Worm (Caenorhabditis elegans) whole organism, dauer: ENCODE results near the gene Y57G11C.14.
"Not testable (repeated sequence)": the region's sequence is repeated elsewhere in the genome, so short reads cannot be mapped to it uniquely, and the experiment has no call there.

Experiments
- unc-62 ChIP-seq: sonication (generic microtip); optimal IDR thresholded peaks from 2 replicates; lab custom pipeline; 2017; ENCODE audit warnings: missing biosample characterization, missing genetic modification reagents, missing genetic modification characterization

Y57G11C.14 gene

ce11 chrIV:14825379-14825778, 26.3 kb downstream of the Y57G11C.14 start, which contains the start of gene rps-18:
Gene rps-18 (plus strand): TSS chrIV:14825679.
- TF ChIP-seq unc-62 (GFP tag; lab: Kevin White, UChicago): no peak

- no peak for TF ChIP-seq unc-62 (GFP tag; lab: Kevin White, UChicago)
Observed at ce11 chrIV:14826151-14826757, 27.1 kb downstream of the Y57G11C.14 start.

- no peak for TF ChIP-seq unc-62 (GFP tag; lab: Kevin White, UChicago)
Observed at ce11 chrIV:14828218-14828617, 29.1 kb downstream of the Y57G11C.14 start.

- TF ChIP-seq unc-62 (GFP tag; lab: Kevin White, UChicago): no peak
Observed at ce11 chrIV:14829026-14829425, 29.9 kb downstream of the Y57G11C.14 start, which contains the start of gene hhat-2. Gene hhat-2 (minus strand): TSS chrIV:14829126.

ce11 chrIV:14833537-14833936, 34.4 kb downstream of the Y57G11C.14 start:
- TF ChIP-seq unc-62 (GFP tag; lab: Kevin White, UChicago): no peak

- TF ChIP-seq unc-62 (GFP tag; lab: Kevin White, UChicago): no peak
Observed at ce11 chrIV:14836885-14837284, 37.8 kb downstream of the Y57G11C.14 start, which contains the start of gene Y57G11C.22. Gene Y57G11C.22 (plus strand): TSS chrIV:14837211.

ce11 chrIV:14838095-14838494, 39.0 kb downstream of the Y57G11C.14 start:
- TF ChIP-seq unc-62 (GFP tag; lab: Kevin White, UChicago): no peak

- TF ChIP-seq unc-62 (GFP tag; lab: Kevin White, UChicago): not testable (repeated sequence)
Observed at ce11 chrIV:14843062-14843461, 44.0 kb downstream of the Y57G11C.14 start, which contains the start of gene Y57G11C.20. Gene Y57G11C.20 (plus strand): TSS chrIV:14843362.
